Worm (Caenorhabditis elegans): Measurements from ENCODE around the gene droe-8.

droe-8 gene

DNA sequence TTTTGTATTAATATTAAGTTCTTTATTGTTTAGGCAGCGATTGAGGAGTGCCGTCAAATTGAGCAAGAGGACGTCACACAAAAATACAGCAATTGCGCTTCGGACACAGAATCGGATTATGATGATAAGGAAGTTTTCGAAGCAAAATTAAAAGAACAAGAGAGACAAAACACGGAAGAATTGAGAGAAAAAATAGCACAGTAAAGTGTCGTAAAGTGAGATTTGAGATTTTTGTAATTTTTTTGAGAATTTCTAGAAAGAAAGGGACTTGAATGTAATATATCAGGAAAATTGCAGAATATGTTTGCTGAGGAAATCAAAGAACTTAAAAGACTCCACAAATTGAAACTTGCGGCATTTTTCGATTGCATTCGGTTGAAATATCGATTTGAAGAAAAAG lies 28.3 kb downstream of the droe-8 start, which contains the start of gene B0507.4:
B0507.4 (plus strand) TSS at position 301 of the 400 bp plus-strand sequence.
- TF ChIP-seq nhr-47 (tag; optimal IDR thresholded peaks at IDR 0.05) (no peak), dpl-1 (GFP tag; optimal IDR thresholded peaks at IDR 0.05) (no peak), efl-3 (GFP tag; optimal IDR thresholded peaks at IDR 0.05) (no peak), nhr-85 (tag) (no peak), unc-98 (GFP tag; IDR thresholded peaks at IDR 0.05) (no peak), elt-3 (tag; optimal IDR thresholded peaks at IDR 0.05) (no peak), ceh-8 (GFP tag; optimal IDR thresholded peaks at IDR 0.05) (no peak), hlh-17 (GFP tag; optimal IDR thresholded peaks at IDR 0.05; ENCODE audit: borderline replicate concordance) (no peak), lin-13 (GFP tag; optimal IDR thresholded peaks at IDR 0.05) (no peak), elt-2 (tag; optimal IDR thresholded peaks at IDR 0.05) (no peak), ceh-88 (GFP tag; IDR thresholded peaks at IDR 0.05) (no peak)

DNA sequence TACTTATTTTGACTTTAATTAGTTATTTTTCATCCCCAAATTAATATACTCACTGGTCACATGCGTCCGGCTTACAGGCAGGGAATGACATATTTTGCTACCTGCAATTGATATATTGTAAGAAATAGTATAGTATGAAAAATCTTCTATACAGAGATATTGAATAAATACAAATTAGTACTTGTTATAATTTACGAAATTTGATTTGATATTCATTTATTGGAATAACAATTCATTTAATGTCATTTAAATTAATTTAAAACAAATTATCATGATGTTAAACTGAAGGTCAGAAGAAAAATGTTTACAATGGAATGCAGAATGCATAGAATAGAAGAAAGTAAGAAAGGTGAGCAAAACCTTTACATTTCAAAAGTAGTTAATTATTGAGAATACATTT lies 32.3 kb downstream of the droe-8 start, which contains the start of gene B0507.7:
B0507.7 (minus strand) TSS at position 101 of the 400 bp plus-strand sequence.
- TF ChIP-seq swsn-7 (tag; optimal IDR thresholded peaks at IDR 0.05) (no peak), efl-1 (optimal IDR thresholded peaks at IDR 0.05) (peak in 1 of 2 experiments; percentile 39), efl-1 (GFP tag; optimal IDR thresholded peaks at IDR 0.05 in 1 of 2) (no peak), nhr-77 (tag; optimal IDR thresholded peaks at IDR 0.05) (no peak), fos-1 (tag; optimal IDR thresholded peaks at IDR 0.05) (no peak)

ce11 chrV:8760416-8760815 lies 34.1 kb downstream of the droe-8 start, which contains the start of gene ddn-1:
Gene ddn-1, minus strand, starts transcription at chrV:8760516.
- TF ChIP-seq fkh-4 (tag; optimal IDR thresholded peaks at IDR 0.05; ENCODE audit: borderline replicate concordance) (no peak), blmp-1 (tag; optimal IDR thresholded peaks at IDR 0.05) (no peak), lir-3 (tag; optimal IDR thresholded peaks at IDR 0.05; ENCODE audit: poor library complexity) (no peak), Y116A8C.19 (tag; optimal IDR thresholded peaks at IDR 0.05; ENCODE audit: borderline replicate concordance) (no peak), egl-27 (tag; optimal IDR thresholded peaks at IDR 0.05) (no peak), egl-13 (tag; optimal IDR thresholded peaks at IDR 0.05) (no peak), alr-1 (tag; optimal IDR thresholded peaks at IDR 0.05; ENCODE audit: borderline replicate concordance) (no peak), fkh-8 (tag; optimal IDR thresholded peaks at IDR 0.05) (no peak), ztf-11 (tag; optimal IDR thresholded peaks at IDR 0.05) (no peak), fos-1 (tag; optimal IDR thresholded peaks at IDR 0.05) (no peak), nhr-28 (tag; optimal IDR thresholded peaks at IDR 0.05) (no peak), ceh-88 (GFP tag; IDR thresholded peaks at IDR 0.05) (no peak), C04F5.9 (tag; optimal IDR thresholded peaks at IDR 0.05) (no peak), efl-1 (optimal IDR thresholded peaks at IDR 0.05) (no peak), efl-1 (GFP tag; optimal IDR thresholded peaks at IDR 0.05 in 1 of 2) (no peak), ztf-4 (tag; optimal IDR thresholded peaks at IDR 0.05) (no peak), sup-37 (GFP tag; optimal IDR thresholded peaks at IDR 0.05) (no peak), C16A3.4 (tag; optimal IDR thresholded peaks at IDR 0.05) (no peak), swsn-7 (tag; optimal IDR thresholded peaks at IDR 0.05) (no peak), pax-3 (tag; optimal IDR thresholded peaks at IDR 0.05) (no peak), nhr-19 (GFP tag; conservative IDR thresholded peaks at IDR 0.05) (no peak)

- TF ChIP-seq unc-98 (GFP tag; IDR thresholded peaks at IDR 0.05) (no peak), mep-1 (tag; optimal IDR thresholded peaks at IDR 0.05) (no peak), mef-2 (tag; optimal IDR thresholded peaks at IDR 0.05) (no peak), nhr-20 (tag; optimal IDR thresholded peaks at IDR 0.05) (no peak), nhr-28 (tag; optimal IDR thresholded peaks at IDR 0.05) (no peak), efl-1 (optimal IDR thresholded peaks at IDR 0.05) (no peak), efl-1 (GFP tag; optimal IDR thresholded peaks at IDR 0.05 in 1 of 2) (no peak), ceh-90 (tag; optimal IDR thresholded peaks at IDR 0.05) (no peak), fkh-4 (tag; optimal IDR thresholded peaks at IDR 0.05; ENCODE audit: borderline replicate concordance) (no peak), jun-1 (tag; optimal IDR thresholded peaks at IDR 0.05) (no peak), ceh-8 (GFP tag; optimal IDR thresholded peaks at IDR 0.05) (no peak), unc-62 (GFP tag; optimal IDR thresholded peaks at IDR 0.05) (no peak), lin-15B (tag; optimal IDR thresholded peaks at IDR 0.05) (no peak), fkh-8 (tag; optimal IDR thresholded peaks at IDR 0.05) (no peak), elt-3 (tag; optimal IDR thresholded peaks at IDR 0.05) (no peak), zag-1 (tag; optimal IDR thresholded peaks at IDR 0.05) (no peak), lin-35 (GFP tag; optimal IDR thresholded peaks at IDR 0.05) (no peak), vab-15 (tag; optimal IDR thresholded peaks at IDR 0.05) (no peak), F16B12.6 (tag; optimal IDR thresholded peaks at IDR 0.05) (no peak), unc-30 (tag; optimal IDR thresholded peaks at IDR 0.05) (no peak)
Observed at ce11 chrV:8762861-8763260, 36.5 kb downstream of the droe-8 start, which contains the start of gene B0507.8. Gene B0507.8, minus strand, starts transcription at chrV:8762961.

All from whole organism, L1 larva.